Fruit fly (Drosophila melanogaster) whole organism, pupa: ENCODE data around the gene Arc42.

Experiments used
- CG13204 ChIP-seq: fragments of 200-800 bp; sonication (Bioruptor generic); optimal IDR thresholded peaks from 2 replicates; lab custom pipeline; 2018; ENCODE audit warnings: missing biosample characterization, mild to moderate bottlenecking, missing genetic modification characterization, moderate library complexity
- CG15710 ChIP-seq: fragments of 200-800 bp; sonication (Bioruptor generic); optimal IDR thresholded peaks from 2 replicates; lab custom pipeline; 2018; ENCODE audit warnings: missing biosample characterization, mild to moderate bottlenecking, missing genetic modification characterization, moderate library complexity
- CG17806 ChIP-seq: fragments of 200-800 bp; sonication (Bioruptor generic); optimal IDR thresholded peaks from 2 replicates; lab custom pipeline; 2018; ENCODE audit warnings: missing biosample characterization, mild to moderate bottlenecking, missing genetic modification characterization, moderate library complexity
- CG32121 ChIP-seq: fragments of 200-800 bp; sonication (Bioruptor generic); IDR thresholded peaks from 2 replicates; pipeline ENCODE4 v1.3.6; 2022; ENCODE audit warnings: missing biosample characterization, missing genetic modification characterization
- D1 ChIP-seq: fragments of 200-800 bp; sonication (Bioruptor generic); optimal IDR thresholded peaks from 2 replicates; lab custom pipeline; 2018; ENCODE audit warnings: missing biosample characterization, mild to moderate bottlenecking, missing genetic modification characterization, moderate library complexity
- EcR ChIP-seq: fragments of 200-800 bp; sonication (Bioruptor generic); optimal IDR thresholded peaks from 3 replicates; lab custom pipeline; 2019; ENCODE audit warnings: missing biosample characterization, missing genetic modification characterization, mild to moderate bottlenecking, moderate library complexity, missing genetic modification reagents
- Ets98B ChIP-seq: fragments of 200-800 bp; sonication (Bioruptor generic); IDR thresholded peaks from 2 replicates; pipeline ENCODE4 v1.3.6; 2022; ENCODE audit warnings: missing biosample characterization, missing genetic modification characterization
- Snoo ChIP-seq: fragments of 200-800 bp; sonication (Bioruptor generic); optimal IDR thresholded peaks from 3 replicates; lab custom pipeline; 2017; ENCODE audit warnings: missing biosample characterization, mild to moderate bottlenecking, missing genetic modification characterization, inconsistent platforms
- gl ChIP-seq: fragments of 200-800 bp; sonication (Bioruptor generic); optimal IDR thresholded peaks from 2 replicates; lab custom pipeline; 2018; ENCODE audit warnings: missing biosample characterization, mild to moderate bottlenecking, missing genetic modification characterization
- rn ChIP-seq: fragments of 200-800 bp; sonication (Bioruptor generic); IDR thresholded peaks from 2 replicates; pipeline ENCODE4 v1.3.6; 2022; ENCODE audit warnings: missing biosample characterization, missing genetic modification characterization

dm6 chr3R:19889603-19890187 lies 12.2 kb downstream of the Arc42 start:
- TF ChIP-seq CG32121 (no peak), CG17806 (tag; lab: Kevin White, UChicago) (no peak), CG15710 (no peak), rn (GFP tag; lab: Robert Waterston, UW) (no peak), CG13204 (no peak), EcR (GFP tag; lab: Kevin White, UChicago) (no peak), Snoo (tag; lab: Kevin White, UChicago) (no peak), gl (tag; lab: Kevin White, UChicago) (no peak), D1 (tag; lab: Kevin White, UChicago) (no peak), Ets98B (no peak; the same call in 1 of the 2 replicates)
